Worm (Caenorhabditis elegans) whole organism, early embryonic: ENCODE measurements around the gene kcnl-1.

Experiments
- B0310.2 ChIP-seq: sonication (generic microtip); optimal IDR thresholded peaks from 2 replicates; lab custom pipeline; 2016; ENCODE audit warnings: mild to moderate bottlenecking, missing genetic modification characterization, missing compliant biosample characterization
- F13C5.2 ChIP-seq: sonication (generic microtip); optimal IDR thresholded peaks from 2 replicates; lab custom pipeline; 2017; ENCODE audit warnings: mild to moderate bottlenecking, missing genetic modification characterization, inconsistent platforms, missing compliant biosample characterization
- aly-1 ChIP-seq: sonication (generic microtip); optimal IDR thresholded peaks from 2 replicates; lab custom pipeline; 2016; ENCODE audit warnings: missing genetic modification characterization, missing compliant biosample characterization
- ama-1 ChIP-seq: fragments of 150-350 bp; optimal IDR thresholded peaks from 2 replicates; lab custom pipeline; 2014
- ceh-13 ChIP-seq: fragments of 200-800 bp; sonication (Bioruptor generic); optimal IDR thresholded peaks from 2 replicates; lab custom pipeline; 2018; ENCODE audit warnings: mild to moderate bottlenecking, missing genetic modification characterization, missing compliant biosample characterization
- ceh-36 ChIP-seq: sonication (generic microtip); optimal IDR thresholded peaks from 2 replicates; lab custom pipeline; 2016; ENCODE audit warnings: missing genetic modification characterization, inconsistent platforms, missing compliant biosample characterization
- ets-7 ChIP-seq: sonication (generic microtip); optimal IDR thresholded peaks from 2 replicates; lab custom pipeline; 2016; ENCODE audit warnings: missing genotype, missing genetic modification characterization, missing compliant biosample characterization
- flt-1 ChIP-seq: fragments of 200-800 bp; sonication (Bioruptor generic); IDR thresholded peaks from 2 replicates; pipeline ENCODE4 v1.3.6; 2022; ENCODE audit warnings: missing genetic modification characterization, missing compliant biosample characterization
- hmbx-1 ChIP-seq: sonication (generic microtip); optimal IDR thresholded peaks from 2 replicates; lab custom pipeline; 2016; ENCODE audit warnings: mild to moderate bottlenecking, missing genetic modification characterization, missing compliant biosample characterization
- hmg-4 ChIP-seq: fragments of 200-800 bp; sonication (Bioruptor generic); optimal IDR thresholded peaks from 2 replicates; lab custom pipeline; 2018; ENCODE audit warnings: mild to moderate bottlenecking, missing genetic modification characterization, missing compliant biosample characterization
- hnd-1 ChIP-seq: sonication (generic microtip); optimal IDR thresholded peaks from 2 replicates; lab custom pipeline; 2016; ENCODE audit warnings: missing genetic modification characterization, missing compliant biosample characterization
- pes-1 ChIP-seq: fragments of 200-800 bp; sonication (Bioruptor generic); IDR thresholded peaks from 2 replicates; pipeline ENCODE4 v1.3.6; 2022; ENCODE audit warnings: missing genetic modification reagents, missing genetic modification characterization, missing compliant biosample characterization
- scrt-1 ChIP-seq: fragments of 200-800 bp; sonication (Bioruptor generic); IDR thresholded peaks from 2 replicates; pipeline ENCODE4 v1.3.6; 2022; ENCODE audit warnings: missing genetic modification characterization, missing compliant biosample characterization
- sea-1 ChIP-seq: fragments of 200-800 bp; sonication (Bioruptor generic); conservative IDR thresholded peaks from 2 replicates; pipeline ENCODE4 v1.3.6; 2022; ENCODE audit warnings: missing genetic modification characterization, missing compliant biosample characterization
- tbx-11 ChIP-seq: fragments of 200-800 bp; sonication (Bioruptor generic); IDR thresholded peaks from 2 replicates; pipeline ENCODE4 v1.3.6; 2022; ENCODE audit warnings: missing genetic modification characterization, missing compliant biosample characterization
- tbx-37 ChIP-seq: fragments of 200-800 bp; sonication (Bioruptor generic); conservative IDR thresholded peaks from 2 replicates; pipeline ENCODE4 v1.3.6; 2022; ENCODE audit warnings: missing genetic modification reagents, missing genetic modification characterization, missing compliant biosample characterization
- tra-4 ChIP-seq: sonication (generic microtip); optimal IDR thresholded peaks from 2 replicates; lab custom pipeline; 2017; ENCODE audit warnings: missing genetic modification characterization, missing compliant biosample characterization

The kcnl-1 gene

ce11 chrV:19625719-19626118 is 60.5 kb downstream of the kcnl-1 start:
- TF ChIP-seq ceh-13 (GFP tag; lab: Kevin White, UChicago) (no peak), hmbx-1 (tag; lab: Kevin White, UChicago) (no peak), hnd-1 (tag; lab: Kevin White, UChicago) (no peak)

- TF ChIP-seq tra-4 (tag; lab: Kevin White, UChicago) (no peak), hmg-4 (GFP tag; lab: Kevin White, UChicago) (peak; percentile 37), pes-1 (GFP tag; lab: Robert Waterston, UW) (peak; percentile 53)
These were observed 64.4 kb downstream of the kcnl-1 start for ce11 chrV:19629544-19629943.

DNA sequence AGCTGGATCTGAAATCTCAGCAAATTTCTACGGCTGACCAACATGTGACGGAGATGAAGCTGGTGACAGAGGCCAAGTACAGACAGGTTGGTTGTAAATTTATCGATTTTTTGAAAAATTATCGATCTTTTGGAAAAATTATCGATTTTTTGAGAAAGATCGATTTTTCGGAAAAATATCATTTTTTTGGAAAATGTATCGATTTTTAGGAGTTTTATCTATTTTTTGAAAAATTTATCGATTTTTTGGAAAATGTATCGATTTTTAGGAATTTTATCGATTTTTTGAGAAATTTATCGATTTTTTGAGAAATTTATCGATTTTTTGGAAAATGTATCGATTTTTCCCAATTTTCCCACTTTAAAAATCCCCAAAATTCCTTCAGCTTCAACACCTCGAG is 64.8 kb downstream of the kcnl-1 start:
- TF ChIP-seq ets-7 (no peak), B0310.2 (no peak), ceh-13 (GFP tag; lab: Kevin White, UChicago) (no peak), pes-1 (GFP tag; lab: Robert Waterston, UW) (no peak), sea-1 (GFP tag; lab: Robert Waterston, UW) (no peak), ceh-36 (no peak), hmbx-1 (tag; lab: Kevin White, UChicago) (no peak), F13C5.2 (no peak), tra-4 (tag; lab: Kevin White, UChicago) (no peak), aly-1 (no peak), hmg-4 (GFP tag; lab: Kevin White, UChicago) (no peak), flt-1 (no peak)

ce11 chrV:19630569-19630968 is 65.4 kb downstream of the kcnl-1 start:
- TF ChIP-seq hnd-1 (tag; lab: Kevin White, UChicago), result no peak
- TF ChIP-seq F13C5.2, result no peak
- TF ChIP-seq ceh-13 (GFP tag; lab: Kevin White, UChicago), result no peak
- TF ChIP-seq ceh-36, result no peak
- TF ChIP-seq pes-1 (GFP tag; lab: Robert Waterston, UW), result no peak
- no peak for TF ChIP-seq tra-4 (tag; lab: Kevin White, UChicago)
- TF ChIP-seq tbx-37, result no peak
- TF ChIP-seq B0310.2, result no peak

ce11 chrV:19632546-19632945 is 67.4 kb downstream of the kcnl-1 start, which contains the start of gene Y43F8C.5:
Gene Y43F8C.5 (minus strand): TSS chrV:19632646.
- TF ChIP-seq sea-1 (GFP tag; lab: Robert Waterston, UW) (no peak), hmbx-1 (tag; lab: Kevin White, UChicago) (no peak), F13C5.2 (no peak), hnd-1 (tag; lab: Kevin White, UChicago) (no peak), tbx-11 (no peak), pes-1 (GFP tag; lab: Robert Waterston, UW) (no peak), ceh-13 (GFP tag; lab: Kevin White, UChicago) (no peak), scrt-1 (GFP tag; lab: Robert Waterston, UW) (no peak), aly-1 (no peak), flt-1 (no peak), ceh-36 (no peak), tbx-37 (no peak), B0310.2 (no peak)

DNA sequence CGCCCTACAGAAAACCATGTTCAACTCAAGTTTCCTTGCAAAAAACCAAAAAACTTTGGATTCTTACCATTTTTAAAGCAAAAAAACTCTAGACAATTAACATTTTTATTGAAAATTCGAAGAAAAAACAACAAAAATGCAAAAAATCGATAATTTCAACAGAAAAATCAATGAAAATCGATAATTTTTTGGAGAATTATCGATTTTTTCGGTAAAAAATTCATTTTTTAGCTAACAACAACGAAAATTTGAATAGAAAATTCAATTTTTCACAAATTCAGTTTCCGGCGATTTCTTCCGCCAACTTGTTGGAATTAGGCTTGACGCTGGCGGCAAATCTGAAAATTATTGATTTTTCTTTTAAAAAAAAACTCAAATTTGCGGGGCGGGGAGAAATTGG is 67.8 kb downstream of the kcnl-1 start:
- no peak for TF ChIP-seq hmbx-1 (tag; lab: Kevin White, UChicago)
- no peak for TF ChIP-seq aly-1
- TF ChIP-seq flt-1, result no peak
- no peak for TF ChIP-seq tra-4 (tag; lab: Kevin White, UChicago)
- no peak for TF ChIP-seq tbx-37
- no peak for TF ChIP-seq ceh-36
- no peak for TF ChIP-seq hnd-1 (tag; lab: Kevin White, UChicago)
- TF ChIP-seq tbx-11, result no peak
- TF ChIP-seq B0310.2, result no peak
- no peak for TF ChIP-seq sea-1 (GFP tag; lab: Robert Waterston, UW)
- TF ChIP-seq F13C5.2, result no peak
- TF ChIP-seq ama-1 (lab: Kevin White, UChicago), result no peak

ce11 chrV:19634197-19634596 is 69.0 kb downstream of the kcnl-1 start:
- TF ChIP-seq pes-1 (GFP tag; lab: Robert Waterston, UW) (no peak), tbx-37 (0 out of 2 replicates have a peak, but pooled peaks have one; percentile 8)

DNA sequence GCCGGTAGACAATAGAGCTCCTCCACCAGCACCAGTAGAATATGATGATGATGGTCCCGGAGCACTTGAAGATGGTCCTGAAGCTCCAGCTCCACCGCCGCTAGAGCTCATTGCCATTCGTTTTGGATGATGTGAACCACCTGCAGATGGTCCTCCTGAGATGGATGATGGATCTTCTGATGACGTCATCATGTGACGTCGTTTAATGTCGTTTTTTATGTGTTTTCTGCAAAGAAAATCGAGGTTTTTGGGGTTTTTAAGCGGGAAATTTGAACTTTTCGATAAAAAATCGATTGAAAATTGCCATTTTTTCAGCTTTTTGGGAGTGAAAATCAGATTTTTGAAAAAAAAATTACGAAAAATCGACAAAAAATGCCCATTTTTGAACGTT is 71.0 kb downstream of the kcnl-1 start:
- no peak for TF ChIP-seq ceh-36
- TF ChIP-seq ceh-13 (GFP tag; lab: Kevin White, UChicago), result no peak
- TF ChIP-seq pes-1 (GFP tag; lab: Robert Waterston, UW), result no peak
- no peak for TF ChIP-seq hmbx-1 (tag; lab: Kevin White, UChicago)
- no peak for TF ChIP-seq scrt-1 (GFP tag; lab: Robert Waterston, UW)
- TF ChIP-seq sea-1 (GFP tag; lab: Robert Waterston, UW), result no peak
- no peak for TF ChIP-seq tbx-37
- TF ChIP-seq hmg-4 (GFP tag; lab: Kevin White, UChicago), result no peak
- no peak for TF ChIP-seq flt-1
- TF ChIP-seq ama-1 (lab: Kevin White, UChicago), result no peak
- TF ChIP-seq tra-4 (tag; lab: Kevin White, UChicago), result no peak
- no peak for TF ChIP-seq aly-1

ce11 chrV:19637890-19638289 is 72.7 kb downstream of the kcnl-1 start:
- no peak for TF ChIP-seq tbx-37
- no peak for TF ChIP-seq ceh-36
- TF ChIP-seq ama-1 (lab: Kevin White, UChicago), result no peak
- TF ChIP-seq ceh-13 (GFP tag; lab: Kevin White, UChicago), result no peak
- TF ChIP-seq F13C5.2, result no peak
- TF ChIP-seq tbx-11, result no peak
- no peak for TF ChIP-seq hnd-1 (tag; lab: Kevin White, UChicago)
- TF ChIP-seq tra-4 (tag; lab: Kevin White, UChicago), result no peak
- no peak for TF ChIP-seq flt-1
- no peak for TF ChIP-seq pes-1 (GFP tag; lab: Robert Waterston, UW)
- no peak for TF ChIP-seq ets-7
- no peak for TF ChIP-seq scrt-1 (GFP tag; lab: Robert Waterston, UW)
- no peak for TF ChIP-seq hmg-4 (GFP tag; lab: Kevin White, UChicago)
- no peak for TF ChIP-seq B0310.2
- no peak for TF ChIP-seq hmbx-1 (tag; lab: Kevin White, UChicago)
- no peak for TF ChIP-seq sea-1 (GFP tag; lab: Robert Waterston, UW)
- no peak for TF ChIP-seq aly-1
